Worm (Caenorhabditis elegans) whole organism, young adult: ENCODE measurements around the gene W10G11.3.
"Not testable (repeated sequence)": the region's sequence is repeated elsewhere in the genome, so short reads cannot be mapped to it uniquely, and the experiment has no call there.

ENCODE experiments used
- B0261.1 ChIP-seq: sonication (generic microtip); optimal IDR thresholded peaks from 2 replicates; lab custom pipeline; 2016; ENCODE audit warnings: mild to moderate bottlenecking, missing genetic modification characterization, moderate library complexity, missing compliant biosample characterization
- F10E7.11 ChIP-seq: sonication (generic microtip); optimal IDR thresholded peaks from 2 replicates; lab custom pipeline; 2017; ENCODE audit warnings: mild to moderate bottlenecking, missing genetic modification characterization, moderate library complexity, missing compliant biosample characterization
- F37B4.10 ChIP-seq: fragments of 200-800 bp; sonication (Bioruptor generic); IDR thresholded peaks from 2 replicates; pipeline ENCODE4 v1.3.6; 2022; ENCODE audit warnings: missing genetic modification characterization, missing compliant biosample characterization
- F57C9.4 ChIP-seq: sonication (generic microtip); optimal IDR thresholded peaks from 2 replicates; lab custom pipeline; 2017; ENCODE audit warnings: mild to moderate bottlenecking, missing genetic modification characterization, missing compliant biosample characterization
- T07F8.4 ChIP-seq: sonication (generic microtip); optimal IDR thresholded peaks from 2 replicates; lab custom pipeline; 2016; ENCODE audit warnings: mild to moderate bottlenecking, missing genetic modification characterization, moderate library complexity, missing compliant biosample characterization
- Y53G8AR.9 ChIP-seq: fragments of 200-800 bp; sonication (Bioruptor generic); conservative IDR thresholded peaks from 2 replicates; pipeline ENCODE4 v1.3.6; 2022; ENCODE audit warnings: missing genetic modification reagents, missing genetic modification characterization, missing compliant biosample characterization
- Y56A3A.18 ChIP-seq: fragments of 200-800 bp; sonication (Bioruptor generic); IDR thresholded peaks from 2 replicates; pipeline ENCODE4 v1.3.6; 2022; ENCODE audit warnings: missing genetic modification reagents, missing genetic modification characterization, missing compliant biosample characterization
- Y95B8A.8 ChIP-seq: fragments of 200-800 bp; sonication (Bioruptor generic); IDR thresholded peaks from 2 replicates; pipeline ENCODE4 v1.3.6; 2022; ENCODE audit warnings: missing genetic modification reagents, missing genetic modification characterization, missing compliant biosample characterization
- ama-1 ChIP-seq, 3 experiments: fragments of 150-350 bp in 1 of 3; sonication (generic microtip) in 2 of 3; optimal IDR thresholded peaks; 2 replicates each; lab custom pipeline; 2014 to 2018; ENCODE audit warnings: missing biosample characterization in 2 of 3, missing genetic modification characterization in 2 of 3, missing genetic modification reagents in 2 of 3
- aptf-3 ChIP-seq: fragments of 200-800 bp; sonication (Bioruptor generic); IDR thresholded peaks from 2 replicates; pipeline ENCODE4 v1.3.6; 2022; ENCODE audit warnings: missing genetic modification characterization, missing compliant biosample characterization
- atf-7 ChIP-seq: sonication (generic microtip); optimal IDR thresholded peaks from 2 replicates; lab custom pipeline; 2017; ENCODE audit warnings: mild to moderate bottlenecking, missing genetic modification characterization, missing compliant biosample characterization
- attf-5 ChIP-seq: fragments of 200-800 bp; sonication (Bioruptor generic); optimal IDR thresholded peaks from 2 replicates; lab custom pipeline; 2018; ENCODE audit warnings: mild to moderate bottlenecking, missing genetic modification characterization, missing compliant biosample characterization
- attf-6 ChIP-seq: fragments of 200-800 bp; sonication (Bioruptor generic); IDR thresholded peaks from 2 replicates; pipeline ENCODE4 v1.3.6; 2022; ENCODE audit warnings: missing genetic modification reagents, missing genetic modification characterization, missing compliant biosample characterization
- bed-2 ChIP-seq: fragments of 200-800 bp; sonication (Bioruptor generic); IDR thresholded peaks from 2 replicates; pipeline ENCODE4 v1.3.6; 2022; ENCODE audit warnings: missing genetic modification reagents, missing genetic modification characterization, missing compliant biosample characterization
- ceh-100 ChIP-seq: fragments of 200-800 bp; sonication (Bioruptor generic); IDR thresholded peaks from 2 replicates; pipeline ENCODE4 v1.3.6; 2022; ENCODE audit warnings: missing genetic modification reagents, missing genetic modification characterization, missing compliant biosample characterization
- ceh-40 ChIP-seq: fragments of 200-800 bp; sonication (Bioruptor generic); IDR thresholded peaks from 2 replicates; pipeline ENCODE4 v1.3.6; 2022; ENCODE audit warnings: missing genetic modification characterization, missing compliant biosample characterization
- ceh-79 ChIP-seq: sonication (generic microtip); optimal IDR thresholded peaks from 2 replicates; lab custom pipeline; 2017; ENCODE audit warnings: mild to moderate bottlenecking, missing genetic modification characterization, missing compliant biosample characterization
- chd-7 ChIP-seq: sonication (generic microtip); optimal IDR thresholded peaks from 2 replicates; lab custom pipeline; 2016; ENCODE audit warnings: mild to moderate bottlenecking, missing genetic modification characterization, moderate library complexity, missing compliant biosample characterization
- dox-1 ChIP-seq: fragments of 200-800 bp; sonication (Bioruptor generic); IDR thresholded peaks from 2 replicates; pipeline ENCODE4 v1.3.6; 2022; ENCODE audit warnings: missing genetic modification reagents, missing genetic modification characterization, missing compliant biosample characterization
- efl-1 ChIP-seq: fragments of 150-350 bp; optimal IDR thresholded peaks from 2 replicates; lab custom pipeline; 2014; ENCODE audit warnings: missing biosample characterization, missing genetic modification reagents, missing genetic modification characterization
- egl-18 ChIP-seq: fragments of 200-800 bp; sonication (Bioruptor generic); IDR thresholded peaks from 2 replicates; pipeline ENCODE4 v1.3.6; 2022; ENCODE audit warnings: missing genetic modification reagents, missing genetic modification characterization, missing compliant biosample characterization
- egl-44 ChIP-seq: fragments of 200-800 bp; sonication (Bioruptor generic); IDR thresholded peaks from 2 replicates; pipeline ENCODE4 v1.3.6; 2022; ENCODE audit warnings: missing genetic modification reagents, missing genetic modification characterization, missing compliant biosample characterization
- egrh-3 ChIP-seq: fragments of 200-800 bp; sonication (Bioruptor generic); IDR thresholded peaks from 2 replicates; pipeline ENCODE4 v1.3.6; 2022; ENCODE audit warnings: missing genetic modification reagents, missing genetic modification characterization, missing compliant biosample characterization
- ets-4 ChIP-seq: fragments of 200-800 bp; sonication (Bioruptor generic); optimal IDR thresholded peaks from 2 replicates; lab custom pipeline; 2018; ENCODE audit warnings: mild to moderate bottlenecking, missing genetic modification characterization, missing compliant biosample characterization
- gei-17 ChIP-seq: fragments of 200-800 bp; sonication (Bioruptor generic); optimal IDR thresholded peaks from 2 replicates; lab custom pipeline; 2018; ENCODE audit warnings: mild to moderate bottlenecking, missing genetic modification characterization, missing compliant biosample characterization
- hmg-1.2 ChIP-seq: fragments of 200-800 bp; sonication (Bioruptor generic); IDR thresholded peaks from 2 replicates; pipeline ENCODE4 v1.3.6; 2022; ENCODE audit warnings: missing genetic modification reagents, missing genetic modification characterization, missing compliant biosample characterization
- hrde-1 ChIP-seq: sonication (generic microtip); optimal IDR thresholded peaks from 2 replicates; lab custom pipeline; 2016; ENCODE audit warnings: missing genetic modification characterization, mild to moderate bottlenecking, missing compliant biosample characterization, moderate library complexity, missing genotype, missing genetic modification reagents, borderline replicate concordance
- let-526 ChIP-seq: fragments of 200-800 bp; sonication (Bioruptor generic); IDR thresholded peaks from 2 replicates; pipeline ENCODE4 v1.3.6; 2022; ENCODE audit warnings: missing genetic modification reagents, missing genetic modification characterization, missing compliant biosample characterization
- let-607 ChIP-seq, 2 experiments: fragments of 200-800 bp in 1 of 2; sonication (Bioruptor generic) in 1 of 2; sonication (generic microtip) in 1 of 2; optimal IDR thresholded peaks; 2 replicates each; lab custom pipeline; 2016 to 2018; ENCODE audit warnings: mild to moderate bottlenecking in 2 of 2, missing compliant biosample characterization in 2 of 2, missing genetic modification characterization in 2 of 2, moderate library complexity in 2 of 2, missing genotype in 1 of 2
- lin-26 ChIP-seq: fragments of 200-800 bp; sonication (Bioruptor generic); IDR thresholded peaks from 2 replicates; pipeline ENCODE4 v1.3.6; 2022; ENCODE audit warnings: missing genetic modification reagents, missing genetic modification characterization, missing compliant biosample characterization
- lsl-1 ChIP-seq: fragments of 200-800 bp; sonication (Bioruptor generic); optimal IDR thresholded peaks from 2 replicates; lab custom pipeline; 2018; ENCODE audit warnings: mild to moderate bottlenecking, missing genetic modification characterization, moderate library complexity, missing compliant biosample characterization
- madf-6 ChIP-seq: fragments of 200-800 bp; sonication (Bioruptor generic); IDR thresholded peaks from 2 replicates; pipeline ENCODE4 v1.3.6; 2022; ENCODE audit warnings: missing genetic modification reagents, missing genetic modification characterization, missing compliant biosample characterization
- mcd-1 ChIP-seq: fragments of 200-800 bp; sonication (Bioruptor generic); IDR thresholded peaks from 2 replicates; pipeline ENCODE4 v1.3.6; 2022; ENCODE audit warnings: missing genetic modification reagents, missing genetic modification characterization, missing compliant biosample characterization
- mes-4 ChIP-seq: sonication (generic microtip); optimal IDR thresholded peaks from 2 replicates; lab custom pipeline; 2016; ENCODE audit warnings: missing genotype, missing genetic modification characterization, missing compliant biosample characterization
- nfya-2 ChIP-seq: fragments of 200-800 bp; sonication (Bioruptor generic); IDR thresholded peaks from 2 replicates; pipeline ENCODE4 v1.3.6; 2022; ENCODE audit warnings: missing genetic modification reagents, missing genetic modification characterization, missing compliant biosample characterization
- nhr-120 ChIP-seq: fragments of 200-800 bp; sonication (Bioruptor generic); IDR thresholded peaks from 2 replicates; pipeline ENCODE4 v1.3.6; 2022; ENCODE audit warnings: missing genetic modification characterization, missing compliant biosample characterization
- nhr-90 ChIP-seq: sonication (generic microtip); optimal IDR thresholded peaks from 2 replicates; lab custom pipeline; 2016; ENCODE audit warnings: missing genotype, mild to moderate bottlenecking, missing genetic modification characterization, missing compliant biosample characterization
- rec-8 ChIP-seq, 2 experiments: sonication (generic microtip); optimal IDR thresholded peaks; 2 replicates each; lab custom pipeline; 2016; ENCODE audit warnings: mild to moderate bottlenecking in 2 of 2, missing genetic modification characterization in 2 of 2, missing genetic modification reagents in 2 of 2, missing genotype in 2 of 2, missing biosample characterization in 1 of 2, missing compliant biosample characterization in 1 of 2, moderate library complexity in 1 of 2
- snpc-1.1 ChIP-seq: sonication (generic microtip); optimal IDR thresholded peaks from 2 replicates; lab custom pipeline; 2017; ENCODE audit warnings: missing genetic modification characterization, mild to moderate bottlenecking, missing compliant biosample characterization, antibody characterized with exemption, moderate library complexity, missing genotype, missing genetic modification reagents; ENCODE audit not compliant: insufficient read depth
- snpc-4 ChIP-seq, 5 experiments: fragments of 150-350 bp in 1 of 5; sonication (generic microtip) in 4 of 5; optimal IDR thresholded peaks; 2 replicates each; lab custom pipeline; 2014 to 2018; ENCODE audit warnings: missing genetic modification characterization in 5 of 5, missing biosample characterization in 3 of 5, antibody characterized with exemption in 2 of 5, mild to moderate bottlenecking in 2 of 5, missing compliant biosample characterization in 2 of 5, missing genotype in 2 of 5, moderate library complexity in 2 of 5, missing genetic modification reagents in 1 of 5
- sptf-2 ChIP-seq: fragments of 200-800 bp; sonication (Bioruptor generic); optimal IDR thresholded peaks from 2 replicates; lab custom pipeline; 2018; ENCODE audit warnings: mild to moderate bottlenecking, missing genetic modification characterization, missing compliant biosample characterization
- tlf-1 ChIP-seq: fragments of 200-800 bp; sonication (Bioruptor generic); optimal IDR thresholded peaks from 2 replicates; lab custom pipeline; 2018; ENCODE audit warnings: mild to moderate bottlenecking, missing genetic modification characterization, missing compliant biosample characterization
- xnd-1 ChIP-seq: sonication (generic microtip); optimal IDR thresholded peaks from 2 replicates; lab custom pipeline; 2016; ENCODE audit warnings: missing genotype, missing genetic modification reagents, missing genetic modification characterization, missing compliant biosample characterization
- zim-3 ChIP-seq: sonication (generic microtip); optimal IDR thresholded peaks from 2 replicates; lab custom pipeline; 2017; ENCODE audit warnings: mild to moderate bottlenecking, missing genetic modification characterization, moderate library complexity, missing compliant biosample characterization
- ztf-18 ChIP-seq: sonication (generic microtip); optimal IDR thresholded peaks from 2 replicates; lab custom pipeline; 2016; ENCODE audit warnings: missing genotype, mild to moderate bottlenecking, missing genetic modification characterization, missing compliant biosample characterization
- ztf-26 ChIP-seq: sonication (generic microtip); optimal IDR thresholded peaks from 2 replicates; lab custom pipeline; 2017; ENCODE audit warnings: missing genetic modification characterization, missing compliant biosample characterization

The W10G11.3 gene

ce11 chrII:3567576-3567975 is 5.3 kb upstream of the W10G11.3 start (continued):
- TF ChIP-seq madf-6 (GFP tag; lab: Robert Waterston, UW), result peak; percentile 74
- TF ChIP-seq ztf-26 (tag; lab: Kevin White, UChicago), result peak; percentile 68
- peak; percentile 78 for TF ChIP-seq bed-2
- 0 out of 2 replicates have a peak, but pooled peaks have one; percentile 59 for TF ChIP-seq nfya-2 (GFP tag; lab: Robert Waterston, UW)
- TF ChIP-seq B0261.1, result peak; percentile 91
- peak; percentile 84 for TF ChIP-seq Y56A3A.18 (GFP tag; lab: Robert Waterston, UW)
- not testable (repeated sequence) for TF ChIP-seq snpc-4 (GFP tag; optimal IDR thresholded peaks at IDR 0.05; lab: Kevin White, UChicago); ama-1 (optimal IDR thresholded peaks at IDR 0.05; lab: Kevin White, UChicago)
- TF ChIP-seq snpc-4 (tag; optimal IDR thresholded peaks at IDR 0.05; lab: Kevin White, UChicago), result peak in 2 of 4 experiments; percentile 61 to 85
- peak; percentile 80 for TF ChIP-seq snpc-1.1 (tag; lab: Kevin White, UChicago)
- peak; percentile 53 to 72 for TF ChIP-seq rec-8 (tag; optimal IDR thresholded peaks at IDR 0.05; lab: Kevin White, UChicago)
- TF ChIP-seq zim-3 (tag; lab: Kevin White, UChicago), result peak; percentile 73
- TF ChIP-seq tlf-1 (GFP tag; lab: Kevin White, UChicago), result peak; percentile 29
- TF ChIP-seq ama-1 (GFP tag; optimal IDR thresholded peaks at IDR 0.05; lab: Kevin White, UChicago), result peak; percentile 69
- peak; percentile 22 for TF ChIP-seq ets-4
- TF ChIP-seq T07F8.4 (tag; lab: Kevin White, UChicago), result peak; percentile 65
- TF ChIP-seq lsl-1 (GFP tag; lab: Kevin White, UChicago), result peak; percentile 61
- peak; percentile 41 for TF ChIP-seq ceh-100 (GFP tag; lab: Robert Waterston, UW)
- TF ChIP-seq let-526 (GFP tag; lab: Robert Waterston, UW), result 0 out of 2 replicates have a peak, but pooled peaks have one; percentile 41
- peak; percentile 22 for TF ChIP-seq efl-1 (GFP tag; lab: Kevin White, UChicago)
- TF ChIP-seq lin-26, result peak; percentile 97
- 0 out of 2 replicates have a peak, but pooled peaks have one; percentile 38 for TF ChIP-seq Y95B8A.8 (GFP tag; lab: Robert Waterston, UW)
- 0 out of 2 replicates have a peak, but pooled peaks have one; percentile 39 for TF ChIP-seq egl-18 (GFP tag; lab: Robert Waterston, UW)
- TF ChIP-seq Y53G8AR.9 (GFP tag; lab: Robert Waterston, UW), result peak; percentile 72
- 0 out of 2 replicates have a peak, but pooled peaks have one; percentile 18 for TF ChIP-seq nhr-120
- peak; percentile 69 for TF ChIP-seq dox-1 (GFP tag; lab: Robert Waterston, UW)
- peak; percentile 60 for TF ChIP-seq attf-6 (GFP tag; lab: Robert Waterston, UW)
- peak; percentile 2 for TF ChIP-seq gei-17
- TF ChIP-seq F57C9.4, result peak; percentile 2
- TF ChIP-seq F10E7.11, result peak; percentile 13
- peak in 1 of 2 experiments; percentile 31 for TF ChIP-seq let-607 (tag; optimal IDR thresholded peaks at IDR 0.05; lab: Kevin White, UChicago)
- TF ChIP-seq aptf-3 (GFP tag; lab: Robert Waterston, UW), result 0 out of 2 replicates have a peak, but pooled peaks have one; percentile 11
- peak; percentile 44 for TF ChIP-seq xnd-1 (tag; lab: Kevin White, UChicago)
- 0 out of 2 replicates have a peak, but pooled peaks have one; percentile 25 for TF ChIP-seq F37B4.10 (GFP tag; lab: Robert Waterston, UW)
- peak; percentile 81 for TF ChIP-seq nhr-90 (tag; lab: Kevin White, UChicago)
- peak; percentile 74 for TF ChIP-seq hmg-1.2
- peak; percentile 57 for TF ChIP-seq chd-7
- peak; percentile 68 for TF ChIP-seq hrde-1 (tag; lab: Kevin White, UChicago)
- peak; percentile 70 for TF ChIP-seq atf-7 (tag; lab: Kevin White, UChicago)
- peak; percentile 61; the same call in 1 of the 2 replicates for TF ChIP-seq ceh-40 (GFP tag; lab: Robert Waterston, UW)
- 0 out of 2 replicates have a peak, but pooled peaks have one; percentile 62 for TF ChIP-seq egl-44 (GFP tag; lab: Robert Waterston, UW)
- peak; percentile 70 for TF ChIP-seq mes-4
- peak; percentile 46 for TF ChIP-seq attf-5 (GFP tag; lab: Kevin White, UChicago)
- peak; percentile 41 for TF ChIP-seq sptf-2
- peak; percentile 46; the same call in 1 of the 2 replicates for TF ChIP-seq egrh-3 (GFP tag; lab: Robert Waterston, UW)
- peak; percentile 76 for TF ChIP-seq ceh-79 (tag; lab: Kevin White, UChicago)
- peak; percentile 69 for TF ChIP-seq mcd-1 (GFP tag; lab: Robert Waterston, UW)
- TF ChIP-seq ztf-18 (tag; lab: Kevin White, UChicago), result peak; percentile 50
